Worm (Caenorhabditis elegans) whole organism, early embryonic: ENCODE measurements around the gene cyp-35A4.

ENCODE experiments used
- B0310.2 ChIP-seq: sonication (generic microtip); optimal IDR thresholded peaks from 2 replicates; lab custom pipeline; 2016; ENCODE audit warnings: mild to moderate bottlenecking, missing genetic modification characterization, missing compliant biosample characterization
- F13C5.2 ChIP-seq: sonication (generic microtip); optimal IDR thresholded peaks from 2 replicates; lab custom pipeline; 2017; ENCODE audit warnings: mild to moderate bottlenecking, missing genetic modification characterization, inconsistent platforms, missing compliant biosample characterization
- aly-1 ChIP-seq: sonication (generic microtip); optimal IDR thresholded peaks from 2 replicates; lab custom pipeline; 2016; ENCODE audit warnings: missing genetic modification characterization, missing compliant biosample characterization
- ama-1 ChIP-seq: fragments of 150-350 bp; optimal IDR thresholded peaks from 2 replicates; lab custom pipeline; 2014
- ceh-13 ChIP-seq: fragments of 200-800 bp; sonication (Bioruptor generic); optimal IDR thresholded peaks from 2 replicates; lab custom pipeline; 2018; ENCODE audit warnings: mild to moderate bottlenecking, missing genetic modification characterization, missing compliant biosample characterization
- ceh-36 ChIP-seq: sonication (generic microtip); optimal IDR thresholded peaks from 2 replicates; lab custom pipeline; 2016; ENCODE audit warnings: missing genetic modification characterization, inconsistent platforms, missing compliant biosample characterization
- ets-7 ChIP-seq: sonication (generic microtip); optimal IDR thresholded peaks from 2 replicates; lab custom pipeline; 2016; ENCODE audit warnings: missing genotype, missing genetic modification characterization, missing compliant biosample characterization
- flt-1 ChIP-seq: fragments of 200-800 bp; sonication (Bioruptor generic); IDR thresholded peaks from 2 replicates; pipeline ENCODE4 v1.3.6; 2022; ENCODE audit warnings: missing genetic modification characterization, missing compliant biosample characterization
- hmbx-1 ChIP-seq: sonication (generic microtip); optimal IDR thresholded peaks from 2 replicates; lab custom pipeline; 2016; ENCODE audit warnings: mild to moderate bottlenecking, missing genetic modification characterization, missing compliant biosample characterization
- hmg-4 ChIP-seq: fragments of 200-800 bp; sonication (Bioruptor generic); optimal IDR thresholded peaks from 2 replicates; lab custom pipeline; 2018; ENCODE audit warnings: mild to moderate bottlenecking, missing genetic modification characterization, missing compliant biosample characterization
- hnd-1 ChIP-seq: sonication (generic microtip); optimal IDR thresholded peaks from 2 replicates; lab custom pipeline; 2016; ENCODE audit warnings: missing genetic modification characterization, missing compliant biosample characterization
- pes-1 ChIP-seq: fragments of 200-800 bp; sonication (Bioruptor generic); IDR thresholded peaks from 2 replicates; pipeline ENCODE4 v1.3.6; 2022; ENCODE audit warnings: missing genetic modification reagents, missing genetic modification characterization, missing compliant biosample characterization
- scrt-1 ChIP-seq: fragments of 200-800 bp; sonication (Bioruptor generic); IDR thresholded peaks from 2 replicates; pipeline ENCODE4 v1.3.6; 2022; ENCODE audit warnings: missing genetic modification characterization, missing compliant biosample characterization
- sea-1 ChIP-seq: fragments of 200-800 bp; sonication (Bioruptor generic); conservative IDR thresholded peaks from 2 replicates; pipeline ENCODE4 v1.3.6; 2022; ENCODE audit warnings: missing genetic modification characterization, missing compliant biosample characterization
- tbx-11 ChIP-seq: fragments of 200-800 bp; sonication (Bioruptor generic); IDR thresholded peaks from 2 replicates; pipeline ENCODE4 v1.3.6; 2022; ENCODE audit warnings: missing genetic modification characterization, missing compliant biosample characterization
- tbx-37 ChIP-seq: fragments of 200-800 bp; sonication (Bioruptor generic); conservative IDR thresholded peaks from 2 replicates; pipeline ENCODE4 v1.3.6; 2022; ENCODE audit warnings: missing genetic modification reagents, missing genetic modification characterization, missing compliant biosample characterization
- tra-4 ChIP-seq: sonication (generic microtip); optimal IDR thresholded peaks from 2 replicates; lab custom pipeline; 2017; ENCODE audit warnings: missing genetic modification characterization, missing compliant biosample characterization

cyp-35A4 gene

DNA sequence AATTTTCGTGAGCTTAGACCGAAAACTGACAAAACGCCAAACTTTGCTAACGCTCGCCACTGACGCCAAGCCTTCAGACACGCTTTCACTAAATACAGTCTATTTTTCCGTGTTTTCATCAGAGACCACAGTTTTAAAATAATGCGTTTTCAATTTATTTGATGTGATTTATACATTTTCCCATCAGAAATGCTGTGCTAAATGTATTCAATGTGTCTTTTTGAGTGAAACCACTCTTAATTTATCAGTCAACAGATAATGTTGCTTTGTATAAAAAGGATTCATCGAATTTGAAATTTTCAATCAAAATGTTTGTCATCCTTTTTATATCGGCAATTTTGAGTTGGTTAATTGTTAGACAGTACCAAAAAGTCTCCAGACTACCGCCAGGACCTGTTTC, at the start of gene cyp-35A4:
Gene cyp-35A4 (plus strand): TSS at position 301 of the 400 bp plus-strand sequence.
- TF ChIP-seq scrt-1 (GFP tag; lab: Robert Waterston, UW): no peak
- TF ChIP-seq flt-1 (GFP tag; lab: Robert Waterston, UW): no peak
- no peak for TF ChIP-seq ceh-36 (tag; lab: Kevin White, UChicago)
- no peak for TF ChIP-seq hmg-4 (GFP tag; lab: Kevin White, UChicago)
- no peak for TF ChIP-seq sea-1 (GFP tag; lab: Robert Waterston, UW)
- TF ChIP-seq hmbx-1: no peak
- no peak for TF ChIP-seq aly-1 (tag; lab: Kevin White, UChicago)
- TF ChIP-seq F13C5.2 (tag; lab: Kevin White, UChicago): no peak
- no peak for TF ChIP-seq tbx-37 (GFP tag; lab: Robert Waterston, UW)
- TF ChIP-seq tbx-11 (GFP tag; lab: Robert Waterston, UW): no peak
- no peak for TF ChIP-seq hnd-1
- no peak for TF ChIP-seq ets-7 (tag; lab: Kevin White, UChicago)
- TF ChIP-seq tra-4 (tag; lab: Kevin White, UChicago): no peak

DNA sequence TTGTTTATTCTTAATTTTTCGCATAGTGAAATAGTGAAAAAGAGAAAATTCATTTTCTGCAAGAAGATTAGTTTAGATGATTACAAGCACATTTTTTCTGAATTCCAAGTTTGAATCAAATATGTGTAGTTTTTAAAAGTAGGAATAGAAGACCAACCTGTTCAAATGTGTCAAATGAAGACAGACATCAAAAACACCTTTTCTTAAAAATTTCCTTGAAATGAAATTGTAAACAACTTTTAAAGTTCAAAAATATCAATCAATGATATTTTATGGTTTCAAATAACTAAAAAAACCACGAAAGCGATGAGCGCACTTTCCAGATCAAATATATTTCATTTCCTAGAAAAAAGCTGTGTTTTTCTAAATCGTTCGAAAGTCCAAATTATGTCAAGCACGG, 49.7 kb upstream of the cyp-35A4 start, which contains the start of gene nlp-30:
Gene nlp-30 (plus strand): TSS at position 301 of the 400 bp plus-strand sequence.
- TF ChIP-seq ceh-13 (GFP tag; lab: Kevin White, UChicago) (no peak), tbx-37 (GFP tag; lab: Robert Waterston, UW) (no peak), ets-7 (tag; lab: Kevin White, UChicago) (no peak), hmbx-1 (no peak), hmg-4 (GFP tag; lab: Kevin White, UChicago) (no peak), ceh-36 (tag; lab: Kevin White, UChicago) (no peak), F13C5.2 (tag; lab: Kevin White, UChicago) (no peak)

DNA sequence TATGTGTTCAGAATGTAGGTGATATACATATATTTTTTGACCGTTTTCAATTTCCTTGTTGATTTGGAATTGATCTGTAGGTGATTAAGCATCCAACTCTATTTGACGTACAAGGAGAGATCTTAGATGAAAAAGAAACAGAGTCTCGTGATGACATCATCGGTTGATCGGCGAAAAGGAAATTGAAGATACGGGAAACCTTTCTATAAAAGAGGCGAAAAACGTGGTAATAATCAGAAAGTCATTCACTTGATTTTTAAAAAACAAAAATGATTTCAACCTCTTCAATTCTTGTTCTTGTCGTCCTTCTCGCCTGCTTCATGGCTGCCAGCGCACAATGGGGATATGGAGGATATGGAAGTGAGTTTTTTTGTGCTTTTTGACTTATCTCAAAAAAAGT, 47.2 kb upstream of the cyp-35A4 start, which contains the start of gene nlp-29:
Gene nlp-29 (plus strand): TSS at position 248 of the 400 bp plus-strand sequence.
- TF ChIP-seq tbx-37 (GFP tag; lab: Robert Waterston, UW): no peak
- no peak for TF ChIP-seq scrt-1 (GFP tag; lab: Robert Waterston, UW)
- TF ChIP-seq hmg-4 (GFP tag; lab: Kevin White, UChicago): no peak
- TF ChIP-seq ets-7 (tag; lab: Kevin White, UChicago): no peak
- no peak for TF ChIP-seq hnd-1
- no peak for TF ChIP-seq tbx-11 (GFP tag; lab: Robert Waterston, UW)
- no peak for TF ChIP-seq tra-4 (tag; lab: Kevin White, UChicago)
- no peak for TF ChIP-seq flt-1 (GFP tag; lab: Robert Waterston, UW)
- no peak for TF ChIP-seq F13C5.2 (tag; lab: Kevin White, UChicago)

DNA sequence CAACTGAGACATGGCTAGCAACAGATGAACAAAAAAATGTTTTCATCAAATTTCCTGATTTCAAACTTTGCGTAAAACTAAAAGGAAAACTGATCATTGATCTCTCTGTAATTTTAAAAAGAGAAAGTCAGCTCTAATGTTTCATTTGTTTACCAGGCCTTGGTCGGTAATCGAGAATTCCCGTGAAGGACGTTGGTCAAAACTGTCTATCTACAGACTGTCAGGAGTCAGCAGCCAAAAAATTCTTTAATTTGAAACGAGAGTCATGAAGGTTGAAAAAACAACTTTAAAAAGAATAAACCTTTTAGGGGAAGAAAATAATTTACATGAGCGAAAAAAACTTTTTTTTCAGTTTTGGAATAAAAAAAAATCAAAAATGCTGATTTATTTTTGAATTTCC, 46.3 kb upstream of the cyp-35A4 start:
- TF ChIP-seq ceh-36 (tag; lab: Kevin White, UChicago) (no peak), flt-1 (GFP tag; lab: Robert Waterston, UW) (no peak), scrt-1 (GFP tag; lab: Robert Waterston, UW) (no peak), F13C5.2 (tag; lab: Kevin White, UChicago) (no peak), pes-1 (GFP tag; lab: Robert Waterston, UW) (no peak), ets-7 (tag; lab: Kevin White, UChicago) (no peak), sea-1 (GFP tag; lab: Robert Waterston, UW) (no peak), hmg-4 (GFP tag; lab: Kevin White, UChicago) (no peak), ceh-13 (GFP tag; lab: Kevin White, UChicago) (no peak), hnd-1 (no peak), tra-4 (tag; lab: Kevin White, UChicago) (no peak)

DNA sequence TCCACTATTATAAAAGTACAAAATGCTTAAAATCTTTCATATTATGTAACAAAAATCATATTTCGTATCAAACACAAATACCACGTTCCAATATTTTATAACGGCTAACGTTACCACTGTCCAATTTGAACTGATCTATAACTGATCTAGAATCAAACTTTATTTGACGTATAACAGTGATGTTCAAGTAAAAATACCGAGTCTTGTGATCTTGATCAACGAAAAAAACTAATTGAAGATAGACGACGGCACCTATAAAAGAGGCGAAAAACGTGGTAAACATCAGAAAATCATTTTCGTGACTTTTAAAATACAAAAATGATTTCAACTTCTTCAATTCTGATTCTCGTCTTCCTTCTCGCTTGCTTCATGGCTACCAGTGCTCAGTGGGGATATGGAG, 43.8 kb upstream of the cyp-35A4 start, which contains the start of gene nlp-28:
Gene nlp-28 (plus strand): TSS at position 285 of the 400 bp plus-strand sequence.
- TF ChIP-seq F13C5.2 (tag; lab: Kevin White, UChicago) (no peak), pes-1 (GFP tag; lab: Robert Waterston, UW) (no peak), tbx-11 (GFP tag; lab: Robert Waterston, UW) (no peak), hnd-1 (no peak), scrt-1 (GFP tag; lab: Robert Waterston, UW) (no peak), hmbx-1 (no peak), tbx-37 (GFP tag; lab: Robert Waterston, UW) (no peak), ets-7 (tag; lab: Kevin White, UChicago) (no peak), sea-1 (GFP tag; lab: Robert Waterston, UW) (no peak), B0310.2 (tag; lab: Kevin White, UChicago) (no peak), ceh-13 (GFP tag; lab: Kevin White, UChicago) (no peak)

DNA sequence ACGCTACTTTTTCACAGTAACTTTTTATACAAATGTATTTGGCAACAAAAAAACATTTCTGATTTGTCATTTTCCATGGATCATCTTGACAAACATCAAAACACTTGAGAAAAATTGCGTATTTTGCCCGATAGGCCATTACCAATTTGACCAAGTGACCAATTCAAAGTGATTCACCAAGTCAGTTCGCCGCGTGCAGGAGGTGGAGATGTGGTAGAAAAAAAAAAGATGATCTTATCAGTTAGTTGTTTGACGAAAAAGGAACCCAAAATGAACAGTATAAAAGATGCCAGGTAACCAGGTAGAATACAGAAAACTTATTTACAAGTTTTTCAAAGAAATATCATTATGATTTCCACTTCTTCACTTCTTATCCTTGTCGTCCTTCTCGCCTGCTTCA, 42.3 kb upstream of the cyp-35A4 start, which contains the start of gene nlp-27:
Gene nlp-27 (plus strand): TSS at position 309 of the 400 bp plus-strand sequence.
- no peak for TF ChIP-seq hmbx-1

DNA sequence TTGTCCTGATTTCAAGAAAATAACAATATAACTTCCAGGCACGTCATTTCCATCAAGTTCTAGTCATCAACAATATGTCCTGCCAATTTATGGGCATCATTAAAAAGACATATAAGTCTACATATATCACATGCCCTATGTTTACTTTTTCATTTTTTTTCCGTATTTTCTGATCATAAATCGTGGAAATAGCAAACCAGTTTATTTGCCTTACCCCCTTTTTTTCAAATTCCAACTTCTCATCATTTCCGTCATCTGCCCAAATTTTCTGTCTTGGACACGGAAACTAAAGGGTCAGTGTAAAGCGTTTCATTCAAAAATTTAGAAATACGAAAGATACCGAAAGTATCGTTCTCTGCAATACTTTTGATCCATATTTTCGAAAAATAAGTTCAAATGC, 39.1 kb upstream of the cyp-35A4 start:
- TF ChIP-seq hmg-4 (GFP tag; lab: Kevin White, UChicago): no peak
- TF ChIP-seq ceh-36 (tag; lab: Kevin White, UChicago): no peak
- no peak for TF ChIP-seq hnd-1
- no peak for TF ChIP-seq hmbx-1
- TF ChIP-seq ets-7 (tag; lab: Kevin White, UChicago): no peak
- TF ChIP-seq scrt-1 (GFP tag; lab: Robert Waterston, UW): no peak
- TF ChIP-seq tbx-37 (GFP tag; lab: Robert Waterston, UW): no peak
- no peak for TF ChIP-seq aly-1 (tag; lab: Kevin White, UChicago)
- TF ChIP-seq flt-1 (GFP tag; lab: Robert Waterston, UW): no peak
- TF ChIP-seq F13C5.2 (tag; lab: Kevin White, UChicago): no peak
- no peak for TF ChIP-seq tbx-11 (GFP tag; lab: Robert Waterston, UW)

DNA sequence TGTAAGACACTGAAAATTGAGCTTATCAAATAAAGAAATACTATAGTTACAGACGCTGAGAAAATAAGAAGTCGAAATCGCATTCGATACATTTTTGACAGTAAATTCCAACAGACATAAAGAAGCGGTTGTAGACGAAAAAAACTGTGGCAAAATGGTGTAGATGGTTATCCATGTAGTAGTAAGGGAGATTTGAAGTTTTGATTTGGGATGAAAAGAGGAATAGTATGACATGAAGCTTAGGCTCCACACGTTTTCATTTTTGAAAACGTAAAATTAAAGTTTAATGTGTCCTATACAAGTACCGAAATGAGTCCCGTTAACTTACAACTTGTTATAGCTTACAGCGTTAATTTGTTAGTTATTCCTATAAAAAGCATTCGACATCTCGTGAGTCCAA, 37.4 kb upstream of the cyp-35A4 start, which contains the start of gene K09D9.9:
Gene K09D9.9 (minus strand): TSS at position 101 of the 400 bp plus-strand sequence.
- TF ChIP-seq sea-1 (GFP tag; lab: Robert Waterston, UW): no peak
- TF ChIP-seq B0310.2 (tag; lab: Kevin White, UChicago): no peak
- no peak for TF ChIP-seq ets-7 (tag; lab: Kevin White, UChicago)
- no peak for TF ChIP-seq tbx-37 (GFP tag; lab: Robert Waterston, UW)
- TF ChIP-seq ceh-36 (tag; lab: Kevin White, UChicago): no peak
- no peak for TF ChIP-seq hnd-1
- no peak for TF ChIP-seq flt-1 (GFP tag; lab: Robert Waterston, UW)
- TF ChIP-seq F13C5.2 (tag; lab: Kevin White, UChicago): no peak
- TF ChIP-seq hmbx-1: no peak
- no peak for TF ChIP-seq tra-4 (tag; lab: Kevin White, UChicago)
- no peak for TF ChIP-seq ceh-13 (GFP tag; lab: Kevin White, UChicago)
- TF ChIP-seq scrt-1 (GFP tag; lab: Robert Waterston, UW): no peak
- no peak for TF ChIP-seq pes-1 (GFP tag; lab: Robert Waterston, UW)
- no peak for TF ChIP-seq ama-1 (lab: Kevin White, UChicago)
- no peak for TF ChIP-seq aly-1 (tag; lab: Kevin White, UChicago)
- TF ChIP-seq hmg-4 (GFP tag; lab: Kevin White, UChicago): no peak
- TF ChIP-seq tbx-11 (GFP tag; lab: Robert Waterston, UW): no peak
